Fruit fly (Drosophila melanogaster): ENCODE measurements around the gene CG1647.

CG1647 gene

dm6 chr3R:28857287-28858024 is 37.4 kb downstream of the CG1647 start:
- TF ChIP-seq noc (tag; optimal IDR thresholded peaks at IDR 0.05): no peak

DNA sequence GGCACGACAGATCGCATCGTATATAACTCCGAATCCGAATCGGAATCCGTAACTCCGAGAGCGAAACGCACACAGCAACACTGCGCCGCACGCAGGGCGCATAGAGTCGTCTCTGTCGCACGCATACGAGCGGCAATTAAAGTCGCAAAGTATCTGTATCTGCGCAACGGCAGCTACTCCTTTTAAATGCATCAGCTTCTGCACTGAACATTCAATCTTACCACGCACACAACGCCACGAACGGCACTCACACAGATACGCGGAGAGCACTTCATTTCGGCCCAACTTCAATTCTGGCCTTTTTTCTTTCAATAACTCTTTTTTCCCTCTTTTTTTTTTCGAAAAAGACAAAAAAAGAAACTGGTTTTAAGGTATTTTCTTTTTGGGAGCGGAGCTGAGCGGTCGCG is 38.2 kb downstream of the CG1647 start:
- TF ChIP-seq noc (tag; optimal IDR thresholded peaks at IDR 0.05): no peak

dm6 chr3R:28859058-28859526 is 39.1 kb downstream of the CG1647 start, which contains the start of gene Inx3:
TSS of gene Inx3 (minus strand) at chr3R:28859497.
- TF ChIP-seq noc (tag; optimal IDR thresholded peaks at IDR 0.05): no peak

- no peak for TF ChIP-seq noc (tag; optimal IDR thresholded peaks at IDR 0.05)
These were observed 40.6 kb downstream of the CG1647 start for dm6 chr3R:28860582-28860981.

DNA sequence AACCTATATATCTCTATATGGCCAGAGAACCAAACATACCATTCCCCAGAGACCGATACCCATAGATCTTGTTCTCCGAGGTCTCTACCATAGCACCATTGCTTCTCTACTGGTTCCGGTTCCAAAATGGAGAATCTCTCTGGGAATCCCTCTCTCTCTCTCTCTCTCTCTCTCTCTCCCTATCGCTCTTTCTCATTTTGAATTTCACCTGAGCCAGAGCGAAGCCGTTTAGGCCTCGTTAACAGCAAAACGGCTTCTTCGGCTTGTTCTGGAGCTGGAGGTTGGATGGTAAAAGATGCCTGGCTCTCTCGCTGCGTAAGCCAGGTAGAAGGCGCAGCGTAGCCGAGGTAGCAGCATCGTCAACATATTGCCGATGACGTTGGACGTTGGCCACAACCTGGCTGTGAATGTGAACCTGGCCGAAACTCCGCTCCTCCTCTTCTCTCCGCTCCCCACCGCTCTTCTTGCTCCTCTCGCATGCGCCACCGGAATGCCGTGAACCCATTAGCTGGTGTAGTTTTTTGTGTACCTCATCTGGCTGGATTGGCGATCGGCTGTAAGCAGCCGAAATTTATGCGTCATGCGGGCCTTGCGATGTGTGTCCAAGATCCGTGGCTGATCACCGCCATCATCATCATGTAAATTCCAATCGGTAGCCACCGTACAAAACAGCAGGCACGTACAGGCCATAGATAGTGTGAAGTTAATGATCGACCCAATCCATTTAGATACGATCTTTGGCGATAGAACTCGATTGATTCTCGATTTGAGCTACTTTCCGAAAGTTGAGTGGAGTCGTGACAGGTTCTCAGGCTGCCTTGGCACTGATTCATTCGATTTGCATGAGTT is 41.5 kb downstream of the CG1647 start:
- no peak for TF ChIP-seq noc (tag; optimal IDR thresholded peaks at IDR 0.05)

dm6 chr3R:28870364-28870763 is 50.3 kb downstream of the CG1647 start:
- no peak for TF ChIP-seq noc (tag; optimal IDR thresholded peaks at IDR 0.05)

DNA sequence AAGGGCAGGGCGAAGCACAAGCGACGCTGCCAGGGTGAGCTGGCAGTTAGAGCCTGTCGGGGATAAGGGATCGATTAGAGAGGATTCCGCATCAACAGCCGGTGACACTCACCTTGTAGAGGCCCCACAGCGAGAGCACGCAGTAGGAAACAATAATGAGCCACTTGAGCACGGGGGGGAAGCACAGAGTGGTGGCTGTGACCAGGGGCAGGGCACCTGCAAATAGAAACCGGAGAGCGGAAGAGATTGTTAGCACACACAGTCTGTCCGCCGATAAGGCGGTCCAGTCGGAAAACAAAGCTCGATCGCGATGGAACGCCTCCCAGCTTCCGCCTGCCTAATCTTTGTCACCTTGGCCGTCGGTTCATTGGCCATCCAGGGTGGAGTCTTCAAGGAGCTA is 52.6 kb downstream of the CG1647 start, which contains the start of gene Nepl17:
Gene Nepl17 (plus strand): TSS at position 301 of the 400 bp plus-strand sequence.
- no peak for TF ChIP-seq noc (tag; optimal IDR thresholded peaks at IDR 0.05)

Measured in whole organism, larva.